Worm (Caenorhabditis elegans): ENCODE results near the gene ppm-2.
A peak's percentile ranks its signal among the peaks of the same experiment; 100 is the strongest.

The ppm-2 gene

DNA sequence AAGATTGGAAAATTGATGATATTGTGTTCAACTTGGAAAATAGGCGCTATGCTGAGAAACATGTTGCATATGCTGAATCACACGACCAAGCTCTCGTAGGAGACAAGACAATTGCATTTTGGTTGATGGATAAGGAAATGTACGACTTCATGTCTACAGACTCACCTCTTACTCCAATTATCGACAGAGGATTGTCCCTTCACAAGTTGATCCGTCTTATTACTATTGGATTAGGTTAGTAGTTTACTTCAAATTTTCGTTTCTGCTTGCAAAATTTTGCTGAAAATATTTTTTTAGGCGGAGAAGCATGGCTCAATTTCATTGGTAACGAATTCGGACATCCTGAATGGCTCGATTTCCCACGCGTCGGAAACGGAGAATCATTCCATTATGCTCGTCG is 46.6 kb downstream of the ppm-2 start:
- no peak for TF ChIP-seq sptf-1 (tag; optimal IDR thresholded peaks at IDR 0.05)
- TF ChIP-seq efl-1 (optimal IDR thresholded peaks at IDR 0.05) = no peak
- TF ChIP-seq efl-1 (GFP tag; optimal IDR thresholded peaks at IDR 0.05 in 1 of 2) = peak in 1 of 2 experiments; percentile 34

DNA sequence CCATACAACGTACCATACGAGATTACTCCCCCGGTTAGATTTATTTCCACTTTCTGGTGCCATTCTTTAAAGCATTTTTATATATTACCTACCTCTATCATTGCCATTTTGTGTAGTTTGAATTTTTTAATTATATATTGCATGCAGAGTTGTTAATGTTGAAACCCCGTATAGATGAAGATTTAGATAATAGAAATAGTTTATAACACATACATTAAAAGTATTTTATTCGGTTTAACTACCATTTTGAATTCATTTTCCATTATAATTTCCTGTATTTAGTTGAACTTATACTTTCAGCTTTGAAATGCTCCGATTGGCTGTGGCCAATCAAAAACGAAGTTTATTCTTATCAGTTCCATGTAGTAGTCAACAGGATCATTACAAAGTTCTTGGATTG is 47.5 kb downstream of the ppm-2 start, which contains the start of gene dnj-18:
TSS of gene dnj-18 (plus strand) at position 301 of the 400 bp plus-strand sequence.
- no peak for TF ChIP-seq nhr-47 (tag; optimal IDR thresholded peaks at IDR 0.05)
- TF ChIP-seq lsy-2 (tag; optimal IDR thresholded peaks at IDR 0.05) = no peak
- no peak for TF ChIP-seq ets-5 (GFP tag; IDR thresholded peaks at IDR 0.05)
- no peak for TF ChIP-seq pax-3 (tag; optimal IDR thresholded peaks at IDR 0.05)
- no peak for TF ChIP-seq lir-3 (tag; optimal IDR thresholded peaks at IDR 0.05; ENCODE audit: poor library complexity)
- TF ChIP-seq nhr-12 (tag; optimal IDR thresholded peaks at IDR 0.05) = no peak

DNA sequence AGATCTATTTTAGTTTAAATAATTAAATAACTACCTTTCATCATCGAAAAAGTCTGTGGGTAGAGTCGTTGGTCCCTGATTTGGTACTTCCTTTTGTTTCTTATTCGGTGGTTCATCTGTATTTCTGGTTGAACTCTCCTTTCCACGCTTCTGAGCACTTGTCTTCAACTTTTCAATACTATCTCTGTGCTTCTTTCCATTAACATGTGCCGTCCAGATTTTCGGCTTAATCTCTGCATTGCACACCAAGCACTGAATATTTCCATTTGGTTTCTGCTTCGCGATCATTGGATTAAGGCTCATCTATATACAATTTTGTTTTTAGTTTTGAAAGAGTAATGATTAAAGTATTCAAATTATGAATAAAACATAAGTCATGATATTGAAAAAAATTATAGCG is 49.6 kb downstream of the ppm-2 start, which contains the start of gene sel-13:
TSS of gene sel-13 (minus strand) at position 303 of the 400 bp plus-strand sequence.
- no peak for TF ChIP-seq unc-98 (GFP tag; IDR thresholded peaks at IDR 0.05)
- no peak for TF ChIP-seq skn-1 (tag; optimal IDR thresholded peaks at IDR 0.05)
- no peak for TF ChIP-seq dsc-1 (tag; optimal IDR thresholded peaks at IDR 0.05)
- TF ChIP-seq egl-27 (tag; optimal IDR thresholded peaks at IDR 0.05) = no peak
- TF ChIP-seq ztf-11 (tag; optimal IDR thresholded peaks at IDR 0.05) = no peak
- TF ChIP-seq egl-13 (tag; optimal IDR thresholded peaks at IDR 0.05) = no peak
- TF ChIP-seq C04F5.9 (tag; optimal IDR thresholded peaks at IDR 0.05) = no peak
- no peak for TF ChIP-seq tlp-1 (tag; optimal IDR thresholded peaks at IDR 0.05)
- TF ChIP-seq isw-1 (GFP tag; IDR thresholded peaks at IDR 0.05) = no peak
- no peak for TF ChIP-seq ceh-82 (tag; optimal IDR thresholded peaks at IDR 0.05)
- no peak for TF ChIP-seq C34B4.2 (tag; optimal IDR thresholded peaks at IDR 0.05)
- TF ChIP-seq lin-35 (GFP tag; optimal IDR thresholded peaks at IDR 0.05) = no peak
- no peak for TF ChIP-seq tbx-2 (tag; optimal IDR thresholded peaks at IDR 0.05)
- TF ChIP-seq sptf-1 (tag; optimal IDR thresholded peaks at IDR 0.05) = no peak
- TF ChIP-seq Y116A8C.19 (tag; optimal IDR thresholded peaks at IDR 0.05; ENCODE audit: borderline replicate concordance) = no peak
- TF ChIP-seq ztf-4 (tag; optimal IDR thresholded peaks at IDR 0.05) = no peak
